Fruit fly (Drosophila melanogaster) whole organism, prepupa: ENCODE results near the gene Lcp65Aa.

ENCODE experiments used
- CG10631 ChIP-seq: fragments of 200-800 bp; sonication (Bioruptor generic); optimal IDR thresholded peaks from 2 replicates; lab custom pipeline; 2016; ENCODE audit warnings: missing biosample characterization, missing genetic modification characterization
- CG10669 ChIP-seq: fragments of 200-800 bp; sonication (Bioruptor generic); optimal IDR thresholded peaks from 3 replicates; lab custom pipeline; 2018; ENCODE audit warnings: missing biosample characterization, mild to moderate bottlenecking, missing genetic modification characterization, moderate library complexity
- CG1621 ChIP-seq: fragments of 200-800 bp; sonication (Bioruptor generic); optimal IDR thresholded peaks from 3 replicates; lab custom pipeline; 2018; ENCODE audit warnings: missing biosample characterization, mild to moderate bottlenecking, missing genetic modification characterization
- CG16779 ChIP-seq: fragments of 200-800 bp; sonication (Bioruptor generic); optimal IDR thresholded peaks from 3 replicates; lab custom pipeline; 2017; ENCODE audit warnings: missing biosample characterization, mild to moderate bottlenecking, missing genetic modification characterization
- CG3032 ChIP-seq: fragments of 200-800 bp; optimal IDR thresholded peaks from 2 replicates; lab custom pipeline; 2019; ENCODE audit warnings: missing biosample characterization, mild to moderate bottlenecking, missing genetic modification characterization, moderate library complexity
- CG31627 ChIP-seq: fragments of 200-800 bp; sonication (Bioruptor generic); optimal IDR thresholded peaks from 3 replicates; lab custom pipeline; 2016; ENCODE audit warnings: missing biosample characterization, missing genetic modification characterization
- CG32006 ChIP-seq: fragments of 200-800 bp; sonication (Bioruptor generic); optimal IDR thresholded peaks from 3 replicates; lab custom pipeline; 2017; ENCODE audit warnings: missing biosample characterization, mild to moderate bottlenecking, missing genetic modification characterization
- CG34406 ChIP-seq: fragments of 200-800 bp; sonication (Bioruptor generic); optimal IDR thresholded peaks from 3 replicates; lab custom pipeline; 2016; ENCODE audit warnings: missing biosample characterization, missing genetic modification characterization
- CG3919 ChIP-seq: fragments of 200-800 bp; sonication (Bioruptor generic); optimal IDR thresholded peaks from 3 replicates; lab custom pipeline; 2016; ENCODE audit warnings: missing biosample characterization, missing genetic modification characterization
- CG6163 ChIP-seq: fragments of 200-800 bp; sonication (Bioruptor generic); IDR thresholded peaks from 3 replicates; pipeline ENCODE4 v1.3.6; 2022; ENCODE audit warnings: missing biosample characterization, missing genetic modification characterization
- CG6792 ChIP-seq: fragments of 200-800 bp; sonication (Bioruptor generic); optimal IDR thresholded peaks from 3 replicates; lab custom pipeline; 2016; ENCODE audit warnings: missing biosample characterization, missing genetic modification characterization
- CG6854 ChIP-seq: fragments of 200-800 bp; sonication (Bioruptor generic); optimal IDR thresholded peaks from 2 replicates; lab custom pipeline; 2017; ENCODE audit warnings: missing biosample characterization, mild to moderate bottlenecking, missing genetic modification characterization
- CG9139 ChIP-seq: fragments of 200-800 bp; sonication (Bioruptor generic); optimal IDR thresholded peaks from 3 replicates; lab custom pipeline; 2017; ENCODE audit warnings: missing biosample characterization, mild to moderate bottlenecking, missing genetic modification characterization
- Eip75B ChIP-seq: fragments of 200-800 bp; sonication (Bioruptor generic); optimal IDR thresholded peaks from 3 replicates; lab custom pipeline; 2016; ENCODE audit warnings: missing biosample characterization, missing genetic modification characterization
- Eip78C ChIP-seq: fragments of 200-800 bp; sonication (Bioruptor generic); peaks from one replicate; lab custom pipeline; 2016; ENCODE audit warnings: missing biosample characterization, missing genetic modification characterization
- Ets96B ChIP-seq: fragments of 200-800 bp; optimal IDR thresholded peaks from 2 replicates; lab custom pipeline; 2019; ENCODE audit warnings: missing biosample characterization, mild to moderate bottlenecking, missing genetic modification characterization, moderate library complexity
- Gug ChIP-seq: fragments of 200-800 bp; sonication (Bioruptor generic); IDR thresholded peaks from 2 replicates; pipeline ENCODE4 v1.3.6; 2022; ENCODE audit warnings: missing biosample characterization, missing genetic modification characterization
- Hr39 ChIP-seq: fragments of 200-800 bp; sonication (Bioruptor generic); optimal IDR thresholded peaks from 2 replicates; lab custom pipeline; 2016; ENCODE audit warnings: missing biosample characterization, missing genetic modification characterization
- Hr4 ChIP-seq: fragments of 200-800 bp; sonication (Bioruptor generic); optimal IDR thresholded peaks from 3 replicates; lab custom pipeline; 2016; ENCODE audit warnings: missing biosample characterization, missing genetic modification characterization
- Lpt ChIP-seq: fragments of 200-800 bp; sonication (Bioruptor generic); optimal IDR thresholded peaks from 3 replicates; lab custom pipeline; 2016; ENCODE audit warnings: missing biosample characterization, missing genetic modification characterization
- Met ChIP-seq: fragments of 200-800 bp; sonication (Bioruptor generic); optimal IDR thresholded peaks from 3 replicates; lab custom pipeline; 2016; ENCODE audit warnings: missing biosample characterization, missing genetic modification characterization
- Smox ChIP-seq: fragments of 200-800 bp; sonication (Bioruptor generic); optimal IDR thresholded peaks from 3 replicates; lab custom pipeline; 2016; ENCODE audit warnings: missing biosample characterization, missing genetic modification characterization
- Sox102F ChIP-seq: fragments of 200-800 bp; sonication (Bioruptor generic); optimal IDR thresholded peaks from 2 replicates; lab custom pipeline; 2016; ENCODE audit warnings: missing biosample characterization, mild to moderate bottlenecking, missing genetic modification characterization
- Sox14 ChIP-seq: fragments of 200-800 bp; sonication (Bioruptor generic); optimal IDR thresholded peaks from 3 replicates; lab custom pipeline; 2016; ENCODE audit warnings: missing biosample characterization, missing genetic modification characterization
- acj6 ChIP-seq: fragments of 200-800 bp; sonication (Bioruptor generic); optimal IDR thresholded peaks from 3 replicates; lab custom pipeline; 2016; ENCODE audit warnings: missing biosample characterization, missing genetic modification characterization
- dac ChIP-seq: fragments of 200-800 bp; sonication (Bioruptor generic); optimal IDR thresholded peaks from 2 replicates; lab custom pipeline; 2017; ENCODE audit warnings: missing biosample characterization, mild to moderate bottlenecking, missing genetic modification characterization
- dsx ChIP-seq: fragments of 200-800 bp; optimal IDR thresholded peaks from 3 replicates; lab custom pipeline; 2019; ENCODE audit warnings: missing biosample characterization, mild to moderate bottlenecking, missing genetic modification characterization, moderate library complexity; ENCODE audit not compliant: poor library complexity, severe bottlenecking
- esn ChIP-seq: fragments of 200-800 bp; sonication (Bioruptor generic); optimal IDR thresholded peaks from 2 replicates; lab custom pipeline; 2016; ENCODE audit warnings: missing biosample characterization, mild to moderate bottlenecking, missing genetic modification characterization, moderate library complexity
- fd85E ChIP-seq: fragments of 200-800 bp; sonication (Bioruptor generic); optimal IDR thresholded peaks from 3 replicates; lab custom pipeline; 2016; ENCODE audit warnings: missing biosample characterization, missing genetic modification characterization
- salr ChIP-seq, 2 experiments: fragments of 200-800 bp; sonication (Bioruptor generic); optimal IDR thresholded peaks; 3 replicates each; lab custom pipeline; 2016 to 2018; ENCODE audit warnings: missing biosample characterization in 2 of 2, missing genetic modification characterization in 2 of 2, mild to moderate bottlenecking in 1 of 2
- spab ChIP-seq: fragments of 200-800 bp; sonication (Bioruptor generic); optimal IDR thresholded peaks from 2 replicates; lab custom pipeline; 2017; ENCODE audit warnings: missing biosample characterization, mild to moderate bottlenecking, missing genetic modification characterization, missing genetic modification reagents
- ss ChIP-seq, 2 experiments: fragments of 200-800 bp; sonication (Bioruptor generic); optimal IDR thresholded peaks; 2 replicates in 1 of 2; 3 replicates in 1 of 2; lab custom pipeline; 2017 to 2018; ENCODE audit warnings: mild to moderate bottlenecking in 2 of 2, missing biosample characterization in 2 of 2, missing genetic modification characterization in 2 of 2, moderate library complexity in 1 of 2
- svp ChIP-seq: fragments of 200-800 bp; sonication (Bioruptor generic); peaks from one replicate; lab custom pipeline; 2016; ENCODE audit warnings: missing biosample characterization, missing genetic modification characterization
- topi ChIP-seq: fragments of 200-800 bp; sonication (Bioruptor generic); optimal IDR thresholded peaks from 3 replicates; lab custom pipeline; 2016; ENCODE audit warnings: missing biosample characterization, missing genetic modification characterization

The Lcp65Aa gene

dm6 chr3L:6192822-6193555, 41.9 kb downstream of the Lcp65Aa start, which contains the start of the genes Sf3b6 and Tnpo (continued):
- TF ChIP-seq CG3032 (tag; lab: Kevin White, UChicago): peak; percentile 84
- TF ChIP-seq spab (GFP tag; lab: Kevin White, UChicago): no peak
- TF ChIP-seq CG9139 (GFP tag; lab: Kevin White, UChicago): no peak
- no peak; the same call in 1 of the 2 replicates for TF ChIP-seq Gug (GFP tag; lab: Robert Waterston, UW)
- TF ChIP-seq fd85E (GFP tag; lab: Kevin White, UChicago): peak; percentile 25
- peak; percentile 74 for TF ChIP-seq topi (GFP tag; lab: Kevin White, UChicago)
- TF ChIP-seq CG31627 (GFP tag; lab: Kevin White, UChicago): peak; percentile 90
- peak; percentile 88 for TF ChIP-seq esn (GFP tag; lab: Kevin White, UChicago)
- TF ChIP-seq CG6792 (GFP tag; lab: Kevin White, UChicago): peak; percentile 75
- no peak for TF ChIP-seq CG16779 (tag; lab: Kevin White, UChicago)
- TF ChIP-seq CG6854: no peak
- TF ChIP-seq acj6: peak; percentile 83
- TF ChIP-seq salr (GFP tag; optimal IDR thresholded peaks at IDR 0.05; lab: Kevin White, UChicago): no peak
- no peak for TF ChIP-seq CG32006
- TF ChIP-seq Eip78C (GFP tag; lab: Kevin White, UChicago): no peak
- peak; percentile 73 for TF ChIP-seq CG10669 (GFP tag; lab: Kevin White, UChicago)
- TF ChIP-seq Hr39 (GFP tag; lab: Kevin White, UChicago): peak; percentile 86
- TF ChIP-seq CG1621 (tag; lab: Kevin White, UChicago): no peak
- TF ChIP-seq CG34406 (GFP tag; lab: Kevin White, UChicago): no peak
- no peak for TF ChIP-seq Hr4 (GFP tag; lab: Kevin White, UChicago)
- TF ChIP-seq ss (GFP tag; optimal IDR thresholded peaks at IDR 0.05; lab: Kevin White, UChicago): no peak

dm6 chr3L:6193556-6194114, 42.5 kb downstream of the Lcp65Aa start:
- TF ChIP-seq CG31627 (GFP tag; lab: Kevin White, UChicago) (no peak), CG34406 (GFP tag; lab: Kevin White, UChicago) (no peak), Ets96B (no peak), CG10631 (GFP tag; lab: Kevin White, UChicago) (no peak), Eip75B (no peak), Lpt (GFP tag; lab: Kevin White, UChicago) (no peak), CG9139 (GFP tag; lab: Kevin White, UChicago) (no peak)

dm6 chr3L:6200173-6200572, 49.1 kb downstream of the Lcp65Aa start, which contains the start of gene CG8219:
Gene CG8219 (plus strand): TSS chr3L:6200473.
- no peak for TF ChIP-seq Met
- TF ChIP-seq Eip78C (GFP tag; lab: Kevin White, UChicago): no peak
- no peak for TF ChIP-seq dac
- no peak for TF ChIP-seq Smox (GFP tag; lab: Kevin White, UChicago)
- TF ChIP-seq dsx: no peak
- TF ChIP-seq CG3919 (GFP tag; lab: Kevin White, UChicago): no peak
- TF ChIP-seq svp (GFP tag; lab: Kevin White, UChicago): no peak
- TF ChIP-seq CG6163 (GFP tag; lab: Robert Waterston, UW): no peak
- no peak for TF ChIP-seq Sox102F (GFP tag; lab: Kevin White, UChicago)
- TF ChIP-seq acj6: no peak
- TF ChIP-seq spab (GFP tag; lab: Kevin White, UChicago): no peak
- TF ChIP-seq Sox14 (GFP tag; lab: Kevin White, UChicago): no peak
